Fruit fly (Drosophila melanogaster) S2 (cell line): ENCODE data around the gene Mst87F.

Experiments
- CG8478 ChIP-seq: fragments of >200 bp; optimal IDR thresholded peaks from 2 replicates; lab custom pipeline; 2018
- CTCF ChIP-seq, 2 experiments: fragments of >200 bp; optimal IDR thresholded peaks; 2 replicates each; lab custom pipeline; 2018

DNA sequence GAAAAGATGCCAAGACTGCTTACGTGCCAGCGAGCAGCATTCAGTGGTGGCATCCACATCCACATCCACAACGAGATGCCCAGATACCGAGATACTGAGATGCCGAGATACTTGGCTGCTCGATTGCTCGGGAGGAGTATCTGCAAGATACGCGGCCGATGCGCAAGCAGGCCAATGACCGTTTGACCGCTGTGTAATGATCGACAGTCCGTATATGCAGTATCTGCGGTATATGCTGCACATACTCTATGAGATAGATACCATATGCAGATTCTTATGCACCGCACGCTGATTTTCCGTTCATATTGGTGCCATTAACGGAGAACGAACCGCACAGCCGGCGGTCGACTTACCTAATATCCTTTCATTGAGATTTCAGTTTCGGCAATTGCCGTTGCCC lies 18.5 kb downstream of the Mst87F start:
- TF ChIP-seq CTCF (optimal IDR thresholded peaks at IDR 0.05; lab: Kevin White, UChicago) = no peak
- no peak for TF ChIP-seq CG8478 (lab: Kevin White, UChicago)
